Worm (Caenorhabditis elegans) whole organism, young adult: Measurements from ENCODE around the gene cox-17.

ENCODE experiments used
- B0336.3 ChIP-seq: fragments of 200-800 bp; sonication (Bioruptor generic); IDR thresholded peaks from 2 replicates; pipeline ENCODE4 v1.3.6; 2022; ENCODE audit warnings: missing genetic modification characterization, missing compliant biosample characterization
- C06A6.2 ChIP-seq: fragments of 200-800 bp; sonication (Bioruptor generic); conservative IDR thresholded peaks from 2 replicates; pipeline ENCODE4 v1.3.6; 2022; ENCODE audit warnings: missing genetic modification characterization, missing compliant biosample characterization
- F10E7.11 ChIP-seq: sonication (generic microtip); optimal IDR thresholded peaks from 2 replicates; lab custom pipeline; 2017; ENCODE audit warnings: mild to moderate bottlenecking, missing genetic modification characterization, moderate library complexity, missing compliant biosample characterization
- F23B12.7 ChIP-seq: sonication (generic microtip); optimal IDR thresholded peaks from 2 replicates; lab custom pipeline; 2017; ENCODE audit warnings: missing genetic modification characterization, mild to moderate bottlenecking, missing compliant biosample characterization, antibody characterized with exemption, moderate library complexity; ENCODE audit not compliant: insufficient read depth
- F39B2.1 ChIP-seq: fragments of 200-800 bp; sonication (Bioruptor generic); IDR thresholded peaks from 2 replicates; pipeline ENCODE4 v1.3.6; 2022; ENCODE audit warnings: missing genetic modification reagents, missing genetic modification characterization, missing compliant biosample characterization
- Y53G8AR.9 ChIP-seq: fragments of 200-800 bp; sonication (Bioruptor generic); conservative IDR thresholded peaks from 2 replicates; pipeline ENCODE4 v1.3.6; 2022; ENCODE audit warnings: missing genetic modification reagents, missing genetic modification characterization, missing compliant biosample characterization
- Y79H2A.3 ChIP-seq: fragments of 200-800 bp; sonication (Bioruptor generic); conservative IDR thresholded peaks from 2 replicates; pipeline ENCODE4 v1.3.6; 2022; ENCODE audit warnings: missing genetic modification reagents, missing genetic modification characterization, missing compliant biosample characterization
- akir-1 ChIP-seq: fragments of 200-800 bp; sonication (Bioruptor generic); optimal IDR thresholded peaks from 2 replicates; lab custom pipeline; 2018; ENCODE audit warnings: mild to moderate bottlenecking, missing genetic modification characterization, moderate library complexity, missing compliant biosample characterization
- athp-1 ChIP-seq: sonication (generic microtip); optimal IDR thresholded peaks from 2 replicates; lab custom pipeline; 2017; ENCODE audit warnings: mild to moderate bottlenecking, missing genetic modification characterization, missing compliant biosample characterization
- attf-3 ChIP-seq: fragments of 200-800 bp; sonication (Bioruptor generic); conservative IDR thresholded peaks from 2 replicates; pipeline ENCODE4 v1.3.6; 2022; ENCODE audit warnings: missing genetic modification reagents, missing genetic modification characterization, missing compliant biosample characterization
- attf-6 ChIP-seq: fragments of 200-800 bp; sonication (Bioruptor generic); IDR thresholded peaks from 2 replicates; pipeline ENCODE4 v1.3.6; 2022; ENCODE audit warnings: missing genetic modification reagents, missing genetic modification characterization, missing compliant biosample characterization
- cebp-1 ChIP-seq, 2 experiments: fragments of 200-800 bp in 1 of 2; sonication (Bioruptor generic) in 1 of 2; sonication (generic microtip) in 1 of 2; IDR thresholded peaks in 1 of 2; optimal IDR thresholded peaks in 1 of 2; 2 replicates each; pipeline versions ENCODE4 v1.3.6 to Lab custom; 2017 to 2022; ENCODE audit warnings: missing compliant biosample characterization in 2 of 2, missing genetic modification characterization in 2 of 2, mild to moderate bottlenecking in 1 of 2, missing genetic modification reagents in 1 of 2, moderate library complexity in 1 of 2
- ceh-100 ChIP-seq: fragments of 200-800 bp; sonication (Bioruptor generic); IDR thresholded peaks from 2 replicates; pipeline ENCODE4 v1.3.6; 2022; ENCODE audit warnings: missing genetic modification reagents, missing genetic modification characterization, missing compliant biosample characterization
- ceh-91 ChIP-seq: fragments of 200-800 bp; sonication (Bioruptor generic); IDR thresholded peaks from 2 replicates; pipeline ENCODE4 v1.3.6; 2022; ENCODE audit warnings: missing genetic modification reagents, missing genetic modification characterization, missing compliant biosample characterization
- dox-1 ChIP-seq: fragments of 200-800 bp; sonication (Bioruptor generic); IDR thresholded peaks from 2 replicates; pipeline ENCODE4 v1.3.6; 2022; ENCODE audit warnings: missing genetic modification reagents, missing genetic modification characterization, missing compliant biosample characterization
- dpl-1 ChIP-seq: fragments of 150-350 bp; optimal IDR thresholded peaks from 2 replicates; lab custom pipeline; 2014; ENCODE audit warnings: missing biosample characterization, missing genetic modification reagents, missing genetic modification characterization
- efl-1 ChIP-seq: fragments of 150-350 bp; optimal IDR thresholded peaks from 2 replicates; lab custom pipeline; 2014; ENCODE audit warnings: missing biosample characterization, missing genetic modification reagents, missing genetic modification characterization
- egl-44 ChIP-seq: fragments of 200-800 bp; sonication (Bioruptor generic); IDR thresholded peaks from 2 replicates; pipeline ENCODE4 v1.3.6; 2022; ENCODE audit warnings: missing genetic modification reagents, missing genetic modification characterization, missing compliant biosample characterization
- egrh-3 ChIP-seq: fragments of 200-800 bp; sonication (Bioruptor generic); IDR thresholded peaks from 2 replicates; pipeline ENCODE4 v1.3.6; 2022; ENCODE audit warnings: missing genetic modification reagents, missing genetic modification characterization, missing compliant biosample characterization
- ekl-4 ChIP-seq: fragments of 200-800 bp; sonication (Bioruptor generic); IDR thresholded peaks from 2 replicates; pipeline ENCODE4 v1.3.6; 2022; ENCODE audit warnings: missing genetic modification reagents, missing genetic modification characterization, missing compliant biosample characterization
- fkh-3 ChIP-seq: sonication (generic microtip); optimal IDR thresholded peaks from 2 replicates; lab custom pipeline; 2016; ENCODE audit warnings: mild to moderate bottlenecking, missing genetic modification characterization, missing compliant biosample characterization
- hlh-26 ChIP-seq: fragments of 200-800 bp; sonication (Bioruptor generic); conservative IDR thresholded peaks from 2 replicates; pipeline ENCODE4 v1.3.6; 2022; ENCODE audit warnings: missing genetic modification reagents, missing genetic modification characterization, missing compliant biosample characterization
- hrde-1 ChIP-seq: sonication (generic microtip); optimal IDR thresholded peaks from 2 replicates; lab custom pipeline; 2016; ENCODE audit warnings: missing genetic modification characterization, mild to moderate bottlenecking, missing compliant biosample characterization, moderate library complexity, missing genotype, missing genetic modification reagents, borderline replicate concordance
- hsf-1 ChIP-seq: fragments of 200-800 bp; sonication (Bioruptor generic); IDR thresholded peaks from 2 replicates; pipeline ENCODE4 v1.3.6; 2022; ENCODE audit warnings: missing genetic modification reagents, missing genetic modification characterization, missing compliant biosample characterization
- lag-1 ChIP-seq: fragments of 200-800 bp; sonication (Bioruptor generic); IDR thresholded peaks from 2 replicates; pipeline ENCODE4 v1.3.6; 2022; ENCODE audit warnings: missing genetic modification reagents, missing genetic modification characterization, missing compliant biosample characterization
- lin-40 ChIP-seq: sonication (generic microtip); optimal IDR thresholded peaks from 2 replicates; lab custom pipeline; 2016; ENCODE audit warnings: missing genetic modification characterization, mild to moderate bottlenecking, missing compliant biosample characterization, missing genotype, missing genetic modification reagents
- lsy-27 ChIP-seq: sonication (generic microtip); optimal IDR thresholded peaks from 2 replicates; lab custom pipeline; 2017; ENCODE audit warnings: missing genetic modification characterization, mild to moderate bottlenecking, missing compliant biosample characterization, antibody characterized with exemption, missing genotype, borderline replicate concordance; ENCODE audit not compliant: insufficient read depth
- madf-6 ChIP-seq: fragments of 200-800 bp; sonication (Bioruptor generic); IDR thresholded peaks from 2 replicates; pipeline ENCODE4 v1.3.6; 2022; ENCODE audit warnings: missing genetic modification reagents, missing genetic modification characterization, missing compliant biosample characterization
- mel-28 ChIP-seq: sonication (generic microtip); optimal IDR thresholded peaks from 2 replicates; lab custom pipeline; 2016; ENCODE audit warnings: borderline replicate concordance, mild to moderate bottlenecking, missing genetic modification characterization, missing compliant biosample characterization
- nfyb-1 ChIP-seq: fragments of 200-800 bp; sonication (Bioruptor generic); IDR thresholded peaks from 2 replicates; pipeline ENCODE4 v1.3.6; 2022; ENCODE audit warnings: missing genetic modification reagents, missing genetic modification characterization, missing compliant biosample characterization
- nhr-120 ChIP-seq: fragments of 200-800 bp; sonication (Bioruptor generic); IDR thresholded peaks from 2 replicates; pipeline ENCODE4 v1.3.6; 2022; ENCODE audit warnings: missing genetic modification characterization, missing compliant biosample characterization
- repo-1 ChIP-seq: sonication (generic microtip); optimal IDR thresholded peaks from 2 replicates; lab custom pipeline; 2017; ENCODE audit warnings: mild to moderate bottlenecking, missing genetic modification characterization, missing compliant biosample characterization
- sea-2 ChIP-seq: fragments of 200-800 bp; sonication (Bioruptor generic); IDR thresholded peaks from 2 replicates; pipeline ENCODE4 v1.3.6; 2022; ENCODE audit warnings: missing genetic modification characterization, missing compliant biosample characterization
- snpc-1.1 ChIP-seq: sonication (generic microtip); optimal IDR thresholded peaks from 2 replicates; lab custom pipeline; 2017; ENCODE audit warnings: missing genetic modification characterization, mild to moderate bottlenecking, missing compliant biosample characterization, antibody characterized with exemption, moderate library complexity, missing genotype, missing genetic modification reagents; ENCODE audit not compliant: insufficient read depth
- tbp1 ChIP-seq: fragments of 200-800 bp; sonication (Bioruptor generic); optimal IDR thresholded peaks from 2 replicates; lab custom pipeline; 2018; ENCODE audit warnings: mild to moderate bottlenecking, missing genetic modification characterization, missing compliant biosample characterization
- tbx-9 ChIP-seq: sonication (generic microtip); optimal IDR thresholded peaks from 2 replicates; lab custom pipeline; 2016; ENCODE audit warnings: borderline replicate concordance, missing genetic modification characterization, inconsistent platforms, missing compliant biosample characterization
- tlf-1 ChIP-seq: fragments of 200-800 bp; sonication (Bioruptor generic); optimal IDR thresholded peaks from 2 replicates; lab custom pipeline; 2018; ENCODE audit warnings: mild to moderate bottlenecking, missing genetic modification characterization, missing compliant biosample characterization
- zfh-2 ChIP-seq: fragments of 200-800 bp; sonication (Bioruptor generic); conservative IDR thresholded peaks from 2 replicates; pipeline ENCODE4 v1.3.6; 2022; ENCODE audit warnings: missing genetic modification reagents, missing genetic modification characterization, missing compliant biosample characterization
- zim-3 ChIP-seq: sonication (generic microtip); optimal IDR thresholded peaks from 2 replicates; lab custom pipeline; 2017; ENCODE audit warnings: mild to moderate bottlenecking, missing genetic modification characterization, moderate library complexity, missing compliant biosample characterization
- ztf-18 ChIP-seq: sonication (generic microtip); optimal IDR thresholded peaks from 2 replicates; lab custom pipeline; 2016; ENCODE audit warnings: missing genotype, mild to moderate bottlenecking, missing genetic modification characterization, missing compliant biosample characterization
- ztf-28 ChIP-seq: fragments of 200-800 bp; sonication (Bioruptor generic); IDR thresholded peaks from 2 replicates; pipeline ENCODE4 v1.3.6; 2022; ENCODE audit warnings: missing genetic modification reagents, missing genetic modification characterization, missing compliant biosample characterization
- ztf-3 ChIP-seq: fragments of 200-800 bp; sonication (Bioruptor generic); optimal IDR thresholded peaks from 2 replicates; lab custom pipeline; 2018; ENCODE audit warnings: mild to moderate bottlenecking, missing genetic modification characterization, missing compliant biosample characterization

The cox-17 gene

ce11 chrIII:165390-165789, 25.4 kb upstream of the cox-17 start, which contains the start of gene F40G9.7:
Gene F40G9.7, plus strand, starts transcription at chrIII:165690.
- TF ChIP-seq lin-40 (tag; lab: Kevin White, UChicago): no peak
- no peak for TF ChIP-seq attf-3 (GFP tag; lab: Robert Waterston, UW)
- no peak for TF ChIP-seq cebp-1 (GFP tag; IDR thresholded peaks at IDR 0.05; lab: Robert Waterston, UW)
- TF ChIP-seq cebp-1 (tag; optimal IDR thresholded peaks at IDR 0.05; lab: Kevin White, UChicago): no peak
- no peak for TF ChIP-seq snpc-1.1 (tag; lab: Kevin White, UChicago)
- TF ChIP-seq sea-2 (GFP tag; lab: Robert Waterston, UW): no peak
- TF ChIP-seq lag-1: no peak
- TF ChIP-seq ceh-100 (GFP tag; lab: Robert Waterston, UW): no peak
- no peak for TF ChIP-seq Y53G8AR.9 (GFP tag; lab: Robert Waterston, UW)
- TF ChIP-seq tbp1 (GFP tag; lab: Kevin White, UChicago): no peak
- no peak for TF ChIP-seq B0336.3 (GFP tag; lab: Robert Waterston, UW)
- no peak for TF ChIP-seq F10E7.11 (tag; lab: Kevin White, UChicago)
- TF ChIP-seq egl-44: no peak
- no peak for TF ChIP-seq F39B2.1

ce11 chrIII:168376-168775, 22.4 kb upstream of the cox-17 start:
- TF ChIP-seq zfh-2 (GFP tag; lab: Robert Waterston, UW) (peak; percentile 82), egrh-3 (peak; percentile 85)

ce11 chrIII:169478-169877, 21.3 kb upstream of the cox-17 start, which contains the start of gene F40G9.18:
Gene F40G9.18, minus strand, starts transcription at chrIII:169578.
- TF ChIP-seq efl-1 (GFP tag; lab: Kevin White, UChicago): no peak
- no peak for TF ChIP-seq ekl-4
- TF ChIP-seq lag-1: no peak
- TF ChIP-seq repo-1: no peak
- no peak for TF ChIP-seq ztf-18 (tag; lab: Kevin White, UChicago)
- TF ChIP-seq ztf-28 (GFP tag; lab: Robert Waterston, UW): no peak
- TF ChIP-seq ceh-100 (GFP tag; lab: Robert Waterston, UW): no peak
- no peak for TF ChIP-seq mel-28 (tag; lab: Kevin White, UChicago)
- no peak for TF ChIP-seq zim-3 (tag; lab: Kevin White, UChicago)
- TF ChIP-seq C06A6.2: no peak
- no peak for TF ChIP-seq nhr-120 (GFP tag; lab: Robert Waterston, UW)
- no peak for TF ChIP-seq nfyb-1
- TF ChIP-seq athp-1 (tag; lab: Kevin White, UChicago): no peak
- no peak for TF ChIP-seq F23B12.7 (tag; lab: Kevin White, UChicago)
- TF ChIP-seq tlf-1: no peak
- no peak for TF ChIP-seq attf-6 (GFP tag; lab: Robert Waterston, UW)

ce11 chrIII:171617-172016, 19.2 kb upstream of the cox-17 start, which contains the start of the genes F40G9.9 and F40G9.12:
Gene F40G9.9, minus strand, starts transcription at chrIII:171717.
Gene F40G9.12, plus strand, starts transcription at chrIII:171847.
- TF ChIP-seq zfh-2 (GFP tag; lab: Robert Waterston, UW): no peak
- TF ChIP-seq athp-1 (tag; lab: Kevin White, UChicago): no peak
- TF ChIP-seq akir-1 (GFP tag; lab: Kevin White, UChicago): no peak
- TF ChIP-seq tbx-9 (tag; lab: Kevin White, UChicago): no peak
- no peak for TF ChIP-seq lag-1
- TF ChIP-seq hrde-1: no peak
- no peak for TF ChIP-seq ztf-28 (GFP tag; lab: Robert Waterston, UW)
- no peak for TF ChIP-seq ceh-91 (GFP tag; lab: Robert Waterston, UW)
- no peak for TF ChIP-seq fkh-3 (tag; lab: Kevin White, UChicago)
- no peak for TF ChIP-seq ceh-100 (GFP tag; lab: Robert Waterston, UW)
- no peak for TF ChIP-seq hlh-26 (GFP tag; lab: Robert Waterston, UW)
- no peak for TF ChIP-seq hsf-1 (GFP tag; lab: Robert Waterston, UW)
- no peak for TF ChIP-seq dox-1 (GFP tag; lab: Robert Waterston, UW)
- TF ChIP-seq ztf-3 (GFP tag; lab: Kevin White, UChicago): no peak
- no peak for TF ChIP-seq F23B12.7 (tag; lab: Kevin White, UChicago)
- no peak for TF ChIP-seq dpl-1 (GFP tag; lab: Kevin White, UChicago)
- no peak for TF ChIP-seq lsy-27 (tag; lab: Kevin White, UChicago)
- TF ChIP-seq Y79H2A.3 (GFP tag; lab: Robert Waterston, UW): no peak
- TF ChIP-seq madf-6 (GFP tag; lab: Robert Waterston, UW): no peak
- TF ChIP-seq lin-40 (tag; lab: Kevin White, UChicago): no peak
- TF ChIP-seq, all 124 proteins: peak for 0
